Worm (Caenorhabditis elegans) whole organism, L4 larva: ENCODE data around the gene T04C12.33.

ENCODE experiments used
- F26F4.8 ChIP-seq: fragments of 200-800 bp; sonication (Bioruptor generic); conservative IDR thresholded peaks from 2 replicates; pipeline ENCODE4 v1.3.6; 2022; ENCODE audit warnings: missing genetic modification characterization, missing compliant biosample characterization
- F44E2.7 ChIP-seq: fragments of 200-800 bp; sonication (Bioruptor generic); IDR thresholded peaks from 2 replicates; pipeline ENCODE4 v2.1.2; 2022; ENCODE audit warnings: missing genetic modification characterization, missing compliant biosample characterization
- F49E8.2 ChIP-seq: sonication (generic microtip); optimal IDR thresholded peaks from 2 replicates; lab custom pipeline; 2016; ENCODE audit warnings: missing compliant biosample characterization, mild to moderate bottlenecking, missing genetic modification characterization, borderline replicate concordance
- Y105C5A.15 ChIP-seq: fragments of 200-800 bp; sonication (Bioruptor generic); IDR thresholded peaks from 2 replicates; pipeline ENCODE4 v1.3.6; 2022; ENCODE audit warnings: missing genetic modification characterization, missing compliant biosample characterization
- Y48G9A.11 ChIP-seq: fragments of 200-800 bp; sonication (Bioruptor generic); IDR thresholded peaks from 2 replicates; pipeline ENCODE4 v1.3.6; 2022; ENCODE audit warnings: missing genetic modification reagents, missing genetic modification characterization, missing compliant biosample characterization
- ZK337.2 ChIP-seq: fragments of 200-800 bp; sonication (Bioruptor generic); IDR thresholded peaks from 2 replicates; pipeline ENCODE4 v1.3.6; 2022; ENCODE audit warnings: missing genetic modification reagents, missing genetic modification characterization, missing compliant biosample characterization
- aha-1 ChIP-seq: fragments of 150-350 bp; peaks from one replicate; lab custom pipeline; 2014; ENCODE audit warnings: missing biosample characterization, missing genetic modification characterization
- aly-2 ChIP-seq: sonication (generic microtip); optimal IDR thresholded peaks from 2 replicates; lab custom pipeline; 2018; ENCODE audit warnings: missing biosample characterization, missing genetic modification characterization
- arid-1 ChIP-seq: fragments of 200-800 bp; sonication (Bioruptor generic); conservative IDR thresholded peaks from 2 replicates; pipeline ENCODE4 v1.3.6; 2022; ENCODE audit warnings: missing genetic modification reagents, missing genetic modification characterization, missing compliant biosample characterization
- ceh-20 ChIP-seq: fragments of 200-800 bp; sonication (Bioruptor generic); IDR thresholded peaks from 2 replicates; pipeline ENCODE4 v1.3.6; 2022; ENCODE audit warnings: missing genetic modification reagents, missing genetic modification characterization, missing compliant biosample characterization
- ces-1 ChIP-seq: fragments of 150-350 bp; sonication (generic microtip); optimal IDR thresholded peaks from 4 replicates; lab custom pipeline; 2014; ENCODE audit warnings: missing biosample characterization, missing genetic modification reagents, missing genetic modification characterization
- cey-2 ChIP-seq: sonication (generic microtip); optimal IDR thresholded peaks from 3 replicates; lab custom pipeline; 2017; ENCODE audit warnings: missing genetic modification characterization, mild to moderate bottlenecking, missing compliant biosample characterization, antibody characterized with exemption, borderline replicate concordance; ENCODE audit not compliant: insufficient read depth
- daf-19 ChIP-seq: fragments of 200-800 bp; sonication (Bioruptor generic); conservative IDR thresholded peaks from 2 replicates; pipeline ENCODE4 v1.3.6; 2022; ENCODE audit warnings: missing genetic modification characterization, missing compliant biosample characterization
- duxl-1 ChIP-seq: sonication (generic microtip); optimal IDR thresholded peaks from 2 replicates; lab custom pipeline; 2016; ENCODE audit warnings: mild to moderate bottlenecking, missing genetic modification characterization, moderate library complexity, missing compliant biosample characterization; ENCODE audit not compliant: poor library complexity
- fkh-10 ChIP-seq: fragments of 150-350 bp; optimal IDR thresholded peaks from 2 replicates; lab custom pipeline; 2014; ENCODE audit warnings: missing biosample characterization, missing genetic modification reagents, missing genetic modification characterization
- fos-1 ChIP-seq: fragments of 150-350 bp; optimal IDR thresholded peaks from 2 replicates; lab custom pipeline; 2014; ENCODE audit warnings: missing biosample characterization, missing genetic modification characterization
- hlh-11 ChIP-seq: fragments of 200-800 bp; sonication (Bioruptor generic); optimal IDR thresholded peaks from 2 replicates; lab custom pipeline; 2018; ENCODE audit warnings: mild to moderate bottlenecking, missing genetic modification characterization, missing compliant biosample characterization
- hmg-1.1 ChIP-seq: fragments of 200-800 bp; sonication (Bioruptor generic); IDR thresholded peaks from 2 replicates; pipeline ENCODE4 v1.3.6; 2022; ENCODE audit warnings: missing genetic modification reagents, missing genetic modification characterization, missing compliant biosample characterization
- jun-1 ChIP-seq: fragments of 150-350 bp; optimal IDR thresholded peaks from 2 replicates; lab custom pipeline; 2014; ENCODE audit warnings: missing biosample characterization, missing genetic modification reagents, missing genetic modification characterization
- lim-7 ChIP-seq: fragments of 200-800 bp; sonication (Bioruptor generic); IDR thresholded peaks from 2 replicates; pipeline ENCODE4 v1.3.6; 2022; ENCODE audit warnings: missing genetic modification characterization, missing compliant biosample characterization
- lin-1 ChIP-seq: fragments of 200-800 bp; sonication (Bioruptor generic); IDR thresholded peaks from 2 replicates; pipeline ENCODE4 v1.3.6; 2022; ENCODE audit warnings: missing genetic modification reagents, missing genetic modification characterization, missing compliant biosample characterization
- lin-29 ChIP-seq: fragments of 200-800 bp; sonication (Bioruptor generic); IDR thresholded peaks from 2 replicates; pipeline ENCODE4 v1.3.6; 2022; ENCODE audit warnings: missing genetic modification reagents, missing genetic modification characterization, missing compliant biosample characterization
- lin-39 ChIP-seq: fragments of 150-350 bp; optimal IDR thresholded peaks from 2 replicates; lab custom pipeline; 2014; ENCODE audit warnings: missing biosample characterization, missing genetic modification reagents, missing genetic modification characterization
- lsy-2 ChIP-seq, 2 experiments: fragments of 150-350 bp in 1 of 2; sonication (generic microtip) in 1 of 2; optimal IDR thresholded peaks; 2 replicates each; lab custom pipeline; 2014 to 2017; ENCODE audit warnings: missing biosample characterization in 2 of 2, missing genetic modification characterization in 2 of 2
- madf-5 ChIP-seq, 2 experiments: fragments of 200-800 bp; sonication (Bioruptor generic); IDR thresholded peaks; 2 replicates each; pipeline ENCODE4 v1.3.6; 2022; ENCODE audit warnings: missing compliant biosample characterization in 2 of 2, missing genetic modification characterization in 2 of 2
- mdt-29 ChIP-seq: fragments of 200-800 bp; sonication (Bioruptor generic); IDR thresholded peaks from 2 replicates; pipeline ENCODE4 v1.3.6; 2022; ENCODE audit warnings: missing genetic modification reagents, missing genetic modification characterization, missing compliant biosample characterization
- nhr-102 ChIP-seq: sonication (generic microtip); optimal IDR thresholded peaks from 2 replicates; lab custom pipeline; 2016; ENCODE audit warnings: mild to moderate bottlenecking, missing genetic modification characterization, moderate library complexity, missing compliant biosample characterization
- nhr-111 ChIP-seq: fragments of 200-800 bp; sonication (Bioruptor generic); optimal IDR thresholded peaks from 2 replicates; lab custom pipeline; 2018; ENCODE audit warnings: mild to moderate bottlenecking, missing genetic modification characterization, missing compliant biosample characterization
- nhr-25 ChIP-seq: sonication (generic microtip); optimal IDR thresholded peaks from 2 replicates; lab custom pipeline; 2017; ENCODE audit warnings: missing genetic modification characterization, mild to moderate bottlenecking, missing compliant biosample characterization, antibody characterized with exemption, moderate library complexity, borderline replicate concordance; ENCODE audit not compliant: insufficient read depth
- nhr-28 ChIP-seq: fragments of 150-350 bp; optimal IDR thresholded peaks from 2 replicates; lab custom pipeline; 2014; ENCODE audit warnings: missing biosample characterization, missing genetic modification characterization
- nhr-6 ChIP-seq: fragments of 150-350 bp; optimal IDR thresholded peaks from 2 replicates; lab custom pipeline; 2014; ENCODE audit warnings: missing biosample characterization, missing genetic modification characterization
- nhr-77 ChIP-seq: fragments of 150-350 bp; optimal IDR thresholded peaks from 2 replicates; lab custom pipeline; 2014; ENCODE audit warnings: missing biosample characterization, missing genetic modification characterization
- pha-4 ChIP-seq, 2 experiments: fragments of 150-350 bp in 1 of 2; fragments of 200-800 bp in 1 of 2; sonication (Bioruptor generic) in 1 of 2; IDR thresholded peaks in 1 of 2; optimal IDR thresholded peaks in 1 of 2; 2 replicates each; pipeline versions ENCODE4 v1.3.6 to Lab custom; 2014 to 2022; ENCODE audit warnings: missing genetic modification characterization in 2 of 2, missing genetic modification reagents in 2 of 2, missing biosample characterization in 1 of 2, missing compliant biosample characterization in 1 of 2
- php-3 ChIP-seq: fragments of 200-800 bp; sonication (Bioruptor generic); IDR thresholded peaks from 2 replicates; pipeline ENCODE4 v1.3.6; 2022; ENCODE audit warnings: missing genetic modification reagents, missing genetic modification characterization, missing compliant biosample characterization
- pqm-1 ChIP-seq: sonication (generic microtip); optimal IDR thresholded peaks from 2 replicates; lab custom pipeline; 2017; ENCODE audit warnings: missing biosample characterization, missing genetic modification characterization
- rbr-2 ChIP-seq: sonication (generic microtip); optimal IDR thresholded peaks from 2 replicates; lab custom pipeline; 2016; ENCODE audit warnings: missing genotype, missing genetic modification characterization, missing compliant biosample characterization
- saeg-2 ChIP-seq: fragments of 200-800 bp; sonication (Bioruptor generic); IDR thresholded peaks from 2 replicates; pipeline ENCODE4 v1.3.6; 2022; ENCODE audit warnings: missing genetic modification reagents, missing genetic modification characterization, missing compliant biosample characterization
- skn-1 ChIP-seq: fragments of 150-350 bp; optimal IDR thresholded peaks from 2 replicates; lab custom pipeline; 2014; ENCODE audit warnings: missing biosample characterization, missing genetic modification characterization
- snpc-1.2 ChIP-seq: fragments of 200-800 bp; sonication (Bioruptor generic); IDR thresholded peaks from 2 replicates; pipeline ENCODE4 v1.3.6; 2022; ENCODE audit warnings: missing genetic modification reagents, missing genetic modification characterization, missing compliant biosample characterization
- snpc-4 ChIP-seq: fragments of 150-350 bp; optimal IDR thresholded peaks from 2 replicates; lab custom pipeline; 2014; ENCODE audit warnings: missing biosample characterization, missing genetic modification characterization
- spr-1 ChIP-seq: sonication (generic microtip); optimal IDR thresholded peaks from 2 replicates; lab custom pipeline; 2016; ENCODE audit warnings: mild to moderate bottlenecking, missing genetic modification characterization, missing compliant biosample characterization
- unc-39 ChIP-seq: sonication (generic microtip); optimal IDR thresholded peaks from 2 replicates; lab custom pipeline; 2017; ENCODE audit warnings: missing biosample characterization, missing genetic modification characterization
- unc-62 ChIP-seq, 3 experiments: fragments of 150-350 bp in 1 of 3; sonication (generic microtip); optimal IDR thresholded peaks in 2 of 3; peaks in 1 of 3; 1 replicate in 1 of 3; 2 replicates in 2 of 3; lab custom pipeline; 2014 to 2017; ENCODE audit warnings: missing biosample characterization in 3 of 3, missing genetic modification characterization in 3 of 3, missing genetic modification reagents in 3 of 3, missing genotype in 1 of 3
- vab-7 ChIP-seq: fragments of 200-800 bp; sonication (Bioruptor generic); IDR thresholded peaks from 2 replicates; pipeline ENCODE4 v1.3.6; 2022; ENCODE audit warnings: missing genetic modification reagents, missing genetic modification characterization, missing compliant biosample characterization
- zag-1 ChIP-seq: fragments of 150-350 bp; optimal IDR thresholded peaks from 2 replicates; lab custom pipeline; 2014; ENCODE audit warnings: missing biosample characterization, missing genetic modification characterization
- zfp-2 ChIP-seq: sonication (generic microtip); optimal IDR thresholded peaks from 2 replicates; lab custom pipeline; 2016; ENCODE audit warnings: mild to moderate bottlenecking, missing genetic modification characterization, missing compliant biosample characterization
- zip-11 ChIP-seq: fragments of 200-800 bp; sonication (Bioruptor generic); IDR thresholded peaks from 2 replicates; pipeline ENCODE4 v1.3.6; 2022; ENCODE audit warnings: missing genetic modification characterization, missing compliant biosample characterization
- zip-2 ChIP-seq: fragments of 150-350 bp; optimal IDR thresholded peaks from 2 replicates; lab custom pipeline; 2014; ENCODE audit warnings: missing biosample characterization, missing genetic modification characterization
- ztf-11 ChIP-seq: fragments of 150-350 bp; optimal IDR thresholded peaks from 2 replicates; lab custom pipeline; 2014; ENCODE audit warnings: missing biosample characterization, missing genetic modification characterization

T04C12.33 gene

DNA sequence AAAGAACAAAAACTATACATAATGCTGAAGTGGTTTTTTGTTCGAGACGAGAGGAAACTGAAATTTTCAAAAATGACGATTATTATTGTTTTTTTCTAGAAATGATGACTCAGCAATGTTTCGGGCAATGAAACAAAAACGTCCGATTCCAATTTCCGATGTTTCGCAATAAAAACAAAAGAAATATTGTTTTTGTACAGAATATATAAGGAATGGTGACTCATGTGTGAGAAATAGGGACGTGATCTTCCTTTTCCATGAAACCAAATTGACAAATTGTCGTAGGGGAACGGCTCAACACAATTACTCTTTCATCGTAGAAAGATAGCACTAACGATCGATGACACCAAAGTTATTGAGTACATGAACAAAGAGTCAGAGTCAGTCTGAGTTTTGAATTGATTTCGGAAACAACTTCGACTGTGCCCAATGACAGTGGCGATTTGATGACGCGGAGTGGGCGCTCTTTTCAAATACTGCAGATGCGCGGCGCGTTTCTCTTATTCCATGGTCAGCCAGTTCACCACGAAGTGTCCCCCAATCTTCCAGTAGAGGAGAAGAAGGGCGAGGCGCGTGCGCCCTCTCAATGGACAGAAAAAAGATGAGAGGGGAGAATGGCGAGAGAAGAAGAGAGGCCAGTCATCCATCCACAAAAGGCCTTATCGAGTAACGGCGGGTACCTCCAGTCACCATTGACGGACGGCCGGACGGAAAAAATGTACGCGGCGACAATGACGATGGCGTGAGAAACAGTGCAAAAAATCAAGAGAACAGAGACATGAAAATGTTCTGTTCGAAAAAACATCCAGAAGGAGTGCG is 23.4 kb downstream of the T04C12.33 start (continued):
- no peak for TF ChIP-seq ceh-20 (GFP tag; lab: Robert Waterston, UW)
- TF ChIP-seq daf-19 (GFP tag; lab: Robert Waterston, UW) = no peak
- no peak for TF ChIP-seq pqm-1 (tag; lab: Kevin White, UChicago)
- no peak for TF ChIP-seq jun-1 (tag; lab: Kevin White, UChicago)
- peak in 1 of 2 experiments; percentile 93 for TF ChIP-seq unc-62 (GFP tag; optimal IDR thresholded peaks at IDR 0.05 in 1 of 2; lab: Kevin White, UChicago)
- no peak for TF ChIP-seq unc-62 (tag; optimal IDR thresholded peaks at IDR 0.05; lab: Kevin White, UChicago)
- TF ChIP-seq nhr-77 = no peak
- no peak for TF ChIP-seq zip-11 (GFP tag; lab: Robert Waterston, UW)
- no peak for TF ChIP-seq duxl-1 (tag; lab: Kevin White, UChicago)
- no peak for TF ChIP-seq zag-1 (tag; lab: Kevin White, UChicago)
- no peak for TF ChIP-seq ZK337.2 (GFP tag; lab: Robert Waterston, UW)
- TF ChIP-seq lin-39 = no peak
- no peak for TF ChIP-seq lim-7 (GFP tag; lab: Robert Waterston, UW)
- TF ChIP-seq nhr-111 = no peak
- peak; percentile 21 for TF ChIP-seq hlh-11
- TF ChIP-seq Y105C5A.15 (GFP tag; lab: Robert Waterston, UW) = no peak
- no peak for TF ChIP-seq skn-1 (tag; lab: Kevin White, UChicago)
- TF ChIP-seq aly-2 (tag; lab: Kevin White, UChicago) = no peak
- TF ChIP-seq zip-2 (tag; lab: Kevin White, UChicago) = no peak
- peak; percentile 72 for TF ChIP-seq rbr-2 (tag; lab: Kevin White, UChicago)
- no peak for TF ChIP-seq unc-39
- no peak for TF ChIP-seq lin-1 (GFP tag; lab: Robert Waterston, UW)
- TF ChIP-seq zfp-2 (tag; lab: Kevin White, UChicago) = no peak
- TF ChIP-seq ces-1 = no peak
- no peak for TF ChIP-seq F26F4.8 (GFP tag; lab: Robert Waterston, UW)
- no peak for TF ChIP-seq php-3
- TF ChIP-seq mdt-29 (GFP tag; lab: Robert Waterston, UW) = no peak
- TF ChIP-seq hmg-1.1 (GFP tag; lab: Robert Waterston, UW) = no peak; the same call in 1 of the 2 replicates
- peak in 1 of 2 experiments; percentile 27 for TF ChIP-seq lsy-2 (tag; optimal IDR thresholded peaks at IDR 0.05; lab: Kevin White, UChicago)
- TF ChIP-seq snpc-1.2 (GFP tag; lab: Robert Waterston, UW) = no peak
- peak; percentile 34 for TF ChIP-seq fkh-10
- TF ChIP-seq aha-1 (tag; lab: Kevin White, UChicago) = peak; percentile 80
- TF ChIP-seq ztf-11 (tag; lab: Kevin White, UChicago) = no peak
- peak; percentile 54; the same call in 1 of the 2 replicates for TF ChIP-seq Y48G9A.11 (GFP tag; lab: Robert Waterston, UW)
- TF ChIP-seq vab-7 (GFP tag; lab: Robert Waterston, UW) = no peak
- no peak for TF ChIP-seq spr-1 (tag; lab: Kevin White, UChicago)
- no peak for TF ChIP-seq fos-1
- TF ChIP-seq snpc-4 = no peak
- TF ChIP-seq F49E8.2 (tag; lab: Kevin White, UChicago) = no peak
- TF ChIP-seq nhr-6 = no peak
- TF ChIP-seq nhr-102 (tag; lab: Kevin White, UChicago) = no peak
- TF ChIP-seq arid-1 (GFP tag; lab: Robert Waterston, UW) = no peak; the same call in 1 of the 2 replicates
- TF ChIP-seq nhr-28 = no peak
- TF ChIP-seq pha-4 (GFP tag; IDR thresholded peaks at IDR 0.05; lab: Robert Waterston, UW) = no peak; the same call in 1 of the 2 replicates
- no peak for TF ChIP-seq pha-4 (tag; optimal IDR thresholded peaks at IDR 0.05; lab: Kevin White, UChicago)
- no peak for TF ChIP-seq saeg-2 (GFP tag; lab: Robert Waterston, UW)
- peak; percentile 18 for TF ChIP-seq nhr-25 (tag; lab: Kevin White, UChicago)
- no peak for TF ChIP-seq F44E2.7 (GFP tag; lab: Robert Waterston, UW)
- no peak for TF ChIP-seq cey-2 (tag; lab: Kevin White, UChicago)
- no peak for TF ChIP-seq madf-5 (GFP tag; IDR thresholded peaks at IDR 0.05; lab: Robert Waterston, UW)
- no peak; the same call in 1 of the 2 replicates for TF ChIP-seq lin-29
